Fruit fly (Drosophila melanogaster) S2 (cell line): ENCODE measurements around the gene CG31473.

Experiments used
- CG8478 ChIP-seq: fragments of >200 bp; optimal IDR thresholded peaks from 2 replicates; lab custom pipeline; 2018
- CTCF ChIP-seq, 2 experiments: fragments of >200 bp; optimal IDR thresholded peaks; 2 replicates each; lab custom pipeline; 2018

DNA sequence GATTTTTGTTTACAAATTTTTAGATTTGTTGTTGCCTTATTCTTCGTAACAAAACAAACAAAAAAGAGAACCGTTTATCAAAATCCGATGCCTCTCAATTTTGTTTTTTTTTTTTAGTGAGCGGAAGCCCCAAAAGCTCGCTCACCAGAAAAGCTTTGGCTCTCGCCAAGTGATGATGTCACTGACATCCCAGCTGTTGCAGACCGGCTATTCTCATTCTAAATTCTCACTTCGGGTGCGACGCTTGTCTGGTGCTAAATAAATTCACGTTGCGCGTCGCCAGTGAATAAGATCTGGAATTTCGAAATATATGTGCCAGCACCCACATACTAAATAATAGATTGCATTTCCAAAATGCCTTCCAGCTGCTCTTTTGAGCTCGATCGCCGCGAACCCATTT lies 17.8 kb upstream of the CG31473 start, which contains the start of gene CG2641:
- no peak for TF ChIP-seq CG8478
- no peak for TF ChIP-seq CTCF (optimal IDR thresholded peaks at IDR 0.05; lab: Kevin White, UChicago)
